Worm (Caenorhabditis elegans) whole organism, young adult: Measurements from ENCODE around the gene nhr-230.

Source experiments
- ccch-3 ChIP-seq: fragments of 200-800 bp; sonication (Bioruptor generic); optimal IDR thresholded peaks from 2 replicates; lab custom pipeline; 2018; ENCODE audit warnings: mild to moderate bottlenecking, missing genetic modification characterization, missing compliant biosample characterization
- lin-35 ChIP-seq, 3 experiments: fragments of 150-350 bp in 2 of 3; sonication (generic microtip) in 1 of 3; optimal IDR thresholded peaks; 2 replicates each; lab custom pipeline; 2014 to 2018; ENCODE audit warnings: missing biosample characterization in 3 of 3, missing genetic modification characterization in 3 of 3, missing genetic modification reagents in 3 of 3
- lin-54 ChIP-seq: fragments of 200-800 bp; sonication (Bioruptor generic); optimal IDR thresholded peaks from 2 replicates; lab custom pipeline; 2018; ENCODE audit warnings: mild to moderate bottlenecking, missing genetic modification characterization, missing compliant biosample characterization
- mcd-1 ChIP-seq: fragments of 200-800 bp; sonication (Bioruptor generic); IDR thresholded peaks from 2 replicates; pipeline ENCODE4 v1.3.6; 2022; ENCODE audit warnings: missing genetic modification reagents, missing genetic modification characterization, missing compliant biosample characterization
- nfya-1 ChIP-seq: sonication (generic microtip); optimal IDR thresholded peaks from 2 replicates; lab custom pipeline; 2017; ENCODE audit warnings: antibody characterized with exemption, missing compliant biosample characterization, missing genetic modification characterization, borderline replicate concordance; ENCODE audit not compliant: insufficient read depth
- pha-4 ChIP-seq: fragments of 150-350 bp; sonication (generic microtip); optimal IDR thresholded peaks from 2 replicates; lab custom pipeline; 2014; ENCODE audit warnings: missing biosample characterization, missing genetic modification reagents, missing genetic modification characterization
- tbx-9 ChIP-seq: sonication (generic microtip); optimal IDR thresholded peaks from 2 replicates; lab custom pipeline; 2016; ENCODE audit warnings: borderline replicate concordance, missing genetic modification characterization, inconsistent platforms, missing compliant biosample characterization

DNA sequence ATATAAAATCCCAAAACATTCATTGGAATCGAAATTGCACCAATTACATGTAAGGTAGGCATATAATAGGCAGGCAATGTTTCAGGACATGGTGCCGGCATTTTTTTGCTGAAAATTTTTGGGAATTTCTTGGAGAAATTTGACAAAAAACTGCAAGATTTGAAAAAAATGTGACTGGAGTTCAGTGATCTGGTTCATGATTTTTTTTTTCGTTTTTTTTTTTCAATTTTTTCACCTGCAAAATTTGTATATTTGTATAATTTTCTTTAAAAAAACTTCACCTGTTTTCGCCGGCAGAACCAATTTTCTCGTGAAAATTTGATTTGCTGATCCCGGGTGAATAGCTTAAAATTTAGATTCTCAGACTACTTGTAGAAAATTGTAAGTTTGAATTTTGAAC, 40.2 kb upstream of the nhr-230 start, which contains the start of gene sri-10:
- TF ChIP-seq ccch-3 (GFP tag; lab: Kevin White, UChicago) (no peak), nfya-1 (no peak), lin-35 (GFP tag; optimal IDR thresholded peaks at IDR 0.05; lab: Kevin White, UChicago) (no peak), tbx-9 (tag; lab: Kevin White, UChicago) (no peak), mcd-1 (GFP tag; lab: Robert Waterston, UW) (no peak), lin-54 (GFP tag; lab: Kevin White, UChicago) (no peak), pha-4 (tag; lab: Kevin White, UChicago) (no peak)
